Worm (Caenorhabditis elegans): ENCODE data around the gene sgcb-1.

ce11 chrII:296911-297440 is 29.1 kb upstream of the sgcb-1 start, which contains the start of the genes clec-117 and B0432.1:
- TF ChIP-seq tbx-2 (tag; optimal IDR thresholded peaks at IDR 0.05) = no peak
- TF ChIP-seq elt-3 (tag; optimal IDR thresholded peaks at IDR 0.05) = no peak
- TF ChIP-seq nhr-237 (tag; optimal IDR thresholded peaks at IDR 0.05) = no peak
- TF ChIP-seq eor-1 (tag; optimal IDR thresholded peaks at IDR 0.05) = no peak
- TF ChIP-seq ceh-9 (tag; optimal IDR thresholded peaks at IDR 0.05) = no peak
- TF ChIP-seq nhr-12 (tag; optimal IDR thresholded peaks at IDR 0.05) = no peak
- no peak for TF ChIP-seq zag-1 (tag; optimal IDR thresholded peaks at IDR 0.05)
- no peak for TF ChIP-seq ztf-11 (tag; optimal IDR thresholded peaks at IDR 0.05)

Measured in whole organism, L3 larva.